Worm (Caenorhabditis elegans): ENCODE measurements around the gene sinh-1.

Gene sinh-1

DNA sequence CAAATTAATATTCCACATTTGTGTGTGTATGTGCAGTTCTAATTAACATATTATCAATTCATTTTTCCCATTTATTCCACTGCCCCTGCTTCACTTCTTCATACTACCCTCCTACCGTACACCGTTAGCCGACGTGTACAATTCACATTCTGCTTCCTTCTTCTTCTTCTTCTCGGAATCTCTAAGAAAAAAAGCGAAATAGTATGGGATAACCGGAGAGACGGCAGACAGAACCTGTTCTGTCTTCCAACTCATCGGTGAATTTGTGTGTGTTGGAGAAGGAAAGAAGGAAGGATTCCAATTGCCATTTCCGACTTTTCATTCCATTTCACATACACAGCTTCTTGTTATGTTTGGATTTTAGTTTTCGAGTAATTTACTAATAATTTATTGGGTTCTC is 9.4 kb downstream of the sinh-1 start:
- no peak for TF ChIP-seq zip-8 (tag; optimal IDR thresholded peaks at IDR 0.05)
- TF ChIP-seq elt-3 (tag; optimal IDR thresholded peaks at IDR 0.05): no peak
- no peak for TF ChIP-seq elt-1 (tag; optimal IDR thresholded peaks at IDR 0.05; ENCODE audit: borderline replicate concordance, insufficient read depth)
- no peak for TF ChIP-seq unc-62 (GFP tag; optimal IDR thresholded peaks at IDR 0.05)
- TF ChIP-seq ceh-39 (tag; optimal IDR thresholded peaks at IDR 0.05): no peak
- peak; percentile 24 for TF ChIP-seq lsy-2 (tag; optimal IDR thresholded peaks at IDR 0.05)
- no peak for TF ChIP-seq mep-1 (tag; optimal IDR thresholded peaks at IDR 0.05)
- TF ChIP-seq ham-2 (GFP tag; optimal IDR thresholded peaks at IDR 0.05): peak; percentile 61
- no peak for TF ChIP-seq flh-1 (GFP tag; optimal IDR thresholded peaks at IDR 0.05)
- TF ChIP-seq nhr-28 (tag; optimal IDR thresholded peaks at IDR 0.05): no peak
- TF ChIP-seq lin-13 (tag; optimal IDR thresholded peaks at IDR 0.05): no peak
- no peak for TF ChIP-seq tbx-8 (GFP tag; optimal IDR thresholded peaks at IDR 0.05)
- TF ChIP-seq pha-4 (tag; optimal IDR thresholded peaks at IDR 0.05): no peak

DNA sequence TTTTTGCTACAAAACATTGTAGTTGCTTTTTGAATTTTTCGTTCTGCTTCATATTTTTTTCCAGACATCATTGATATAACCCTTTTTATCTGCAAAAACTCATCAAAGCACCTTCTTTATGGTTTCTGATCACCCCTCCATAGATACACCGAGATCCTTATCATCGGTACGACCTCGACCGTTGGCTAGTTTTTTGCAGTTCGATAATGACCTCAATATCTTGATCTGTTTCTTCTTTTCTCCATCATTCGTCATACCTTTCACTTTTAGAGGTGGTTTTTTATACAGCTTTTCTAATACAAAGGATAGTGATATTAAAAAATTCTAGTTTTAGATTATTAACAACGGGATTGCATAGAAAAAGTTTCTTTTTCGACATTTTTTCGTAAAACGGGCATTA is 11.3 kb downstream of the sinh-1 start:
- TF ChIP-seq ham-2 (GFP tag; optimal IDR thresholded peaks at IDR 0.05) (peak; percentile 8), elt-1 (tag; optimal IDR thresholded peaks at IDR 0.05; ENCODE audit: borderline replicate concordance, insufficient read depth) (peak; percentile 93), zip-8 (tag; optimal IDR thresholded peaks at IDR 0.05) (no peak)

DNA sequence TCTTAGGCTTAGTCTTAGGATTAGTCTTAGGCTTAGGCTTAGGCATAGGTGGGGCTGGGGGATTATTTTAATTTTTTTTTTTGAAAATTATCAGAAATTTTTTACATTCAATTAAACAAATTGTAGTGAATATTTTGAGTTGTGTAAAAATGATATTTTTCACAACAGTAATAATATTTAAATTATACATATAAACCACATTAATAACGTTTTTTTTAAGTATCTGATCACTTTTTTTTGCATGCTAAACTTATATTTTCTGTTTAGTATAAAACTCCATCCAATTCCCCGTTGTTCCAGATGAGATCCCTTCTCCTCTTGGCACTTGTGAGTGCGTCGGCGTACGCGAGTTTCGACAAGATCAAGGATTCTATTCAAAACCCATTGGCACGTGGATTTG is 12.0 kb downstream of the sinh-1 start, which contains the start of gene txdc-12.1:
TSS of gene txdc-12.1 (plus strand) at position 301 of the 400 bp plus-strand sequence.
- TF ChIP-seq tbx-8 (GFP tag; optimal IDR thresholded peaks at IDR 0.05): no peak
- TF ChIP-seq hlh-1 (tag; optimal IDR thresholded peaks at IDR 0.05): no peak
- TF ChIP-seq elt-1 (tag; optimal IDR thresholded peaks at IDR 0.05; ENCODE audit: borderline replicate concordance, insufficient read depth): no peak
- TF ChIP-seq zip-8 (tag; optimal IDR thresholded peaks at IDR 0.05): no peak
- no peak for TF ChIP-seq ceh-83 (GFP tag; optimal IDR thresholded peaks at IDR 0.05)
- TF ChIP-seq nhr-28 (tag; optimal IDR thresholded peaks at IDR 0.05): no peak
- TF ChIP-seq drap-1 (GFP tag; optimal IDR thresholded peaks at IDR 0.05): no peak
- no peak for TF ChIP-seq pha-4 (tag; optimal IDR thresholded peaks at IDR 0.05)
- TF ChIP-seq nhr-237 (tag; optimal IDR thresholded peaks at IDR 0.05): no peak
- no peak for TF ChIP-seq sem-2 (GFP tag; optimal IDR thresholded peaks at IDR 0.05)
- no peak for TF ChIP-seq mls-2 (tag; optimal IDR thresholded peaks at IDR 0.05)
- TF ChIP-seq M03D4.4 (tag; optimal IDR thresholded peaks at IDR 0.05): no peak
- no peak for TF ChIP-seq bed-3 (GFP tag; optimal IDR thresholded peaks at IDR 0.05)
- TF ChIP-seq ham-2 (GFP tag; optimal IDR thresholded peaks at IDR 0.05): no peak
- TF ChIP-seq unc-120 (tag; optimal IDR thresholded peaks at IDR 0.05; ENCODE audit: poor library complexity, severe bottlenecking): no peak
- TF ChIP-seq nhr-2 (tag; optimal IDR thresholded peaks at IDR 0.05): no peak

DNA sequence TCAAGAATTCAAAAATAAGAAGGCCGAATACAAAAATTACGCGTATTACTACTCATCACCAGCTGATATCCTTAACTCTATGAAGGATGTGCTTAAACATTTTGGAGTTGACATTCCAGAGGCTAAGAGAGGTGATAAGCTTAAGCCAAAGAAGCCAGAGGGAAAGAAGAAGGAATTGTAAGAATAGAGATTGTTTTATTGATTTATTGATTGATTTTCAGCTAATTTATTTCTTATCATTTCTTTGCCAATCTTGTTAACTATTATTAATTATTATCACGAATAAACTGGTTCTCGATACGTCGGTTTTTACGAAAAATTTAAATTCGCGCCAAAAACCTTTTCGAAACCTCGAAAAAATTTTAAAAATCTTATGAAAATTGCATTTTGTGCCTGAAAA is 13.7 kb downstream of the sinh-1 start:
- TF ChIP-seq blmp-1 (tag; optimal IDR thresholded peaks at IDR 0.05): no peak
- TF ChIP-seq snpc-4 (tag; optimal IDR thresholded peaks at IDR 0.05): no peak
- TF ChIP-seq ztf-11 (tag; optimal IDR thresholded peaks at IDR 0.05): no peak
- no peak for TF ChIP-seq mab-5 (tag; optimal IDR thresholded peaks at IDR 0.05)
- TF ChIP-seq nhr-28 (tag; optimal IDR thresholded peaks at IDR 0.05): no peak
- no peak for TF ChIP-seq ceh-39 (tag; optimal IDR thresholded peaks at IDR 0.05)
- no peak for TF ChIP-seq nhr-76 (tag; optimal IDR thresholded peaks at IDR 0.05)
- TF ChIP-seq flh-1 (GFP tag; optimal IDR thresholded peaks at IDR 0.05): no peak
- no peak for TF ChIP-seq elt-3 (tag; optimal IDR thresholded peaks at IDR 0.05)
- TF ChIP-seq unc-62 (GFP tag; optimal IDR thresholded peaks at IDR 0.05): no peak
- TF ChIP-seq lsy-2 (tag; optimal IDR thresholded peaks at IDR 0.05): no peak
- TF ChIP-seq cnd-1 (tag; optimal IDR thresholded peaks at IDR 0.05): no peak
- TF ChIP-seq bed-3 (GFP tag; optimal IDR thresholded peaks at IDR 0.05): no peak

DNA sequence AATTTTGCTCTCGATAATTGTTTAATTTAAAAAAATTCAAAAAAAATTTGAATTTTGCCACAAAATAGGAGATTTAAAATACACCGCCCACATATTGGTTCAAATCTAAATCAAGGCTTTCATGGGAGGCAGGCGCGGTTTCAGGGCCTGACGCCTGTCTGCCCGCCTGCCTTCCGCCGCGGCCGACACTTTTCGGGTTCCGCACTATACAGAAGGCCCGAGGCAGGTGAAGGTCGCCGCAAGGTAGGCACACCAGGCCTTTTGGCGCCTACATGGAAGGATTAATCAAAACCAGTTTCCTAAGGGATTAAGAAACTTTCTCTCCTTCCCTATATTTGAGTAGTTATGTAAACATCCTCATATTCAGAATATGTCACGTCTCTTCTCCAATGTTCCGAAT is 14.4 kb downstream of the sinh-1 start, which contains the start of gene Y57A10A.24:
TSS of gene Y57A10A.24 (plus strand) at position 396 of the 400 bp plus-strand sequence.
- TF ChIP-seq sptf-1 (tag; optimal IDR thresholded peaks at IDR 0.05) (peak; percentile 17), flh-1 (GFP tag; optimal IDR thresholded peaks at IDR 0.05) (no peak)

DNA sequence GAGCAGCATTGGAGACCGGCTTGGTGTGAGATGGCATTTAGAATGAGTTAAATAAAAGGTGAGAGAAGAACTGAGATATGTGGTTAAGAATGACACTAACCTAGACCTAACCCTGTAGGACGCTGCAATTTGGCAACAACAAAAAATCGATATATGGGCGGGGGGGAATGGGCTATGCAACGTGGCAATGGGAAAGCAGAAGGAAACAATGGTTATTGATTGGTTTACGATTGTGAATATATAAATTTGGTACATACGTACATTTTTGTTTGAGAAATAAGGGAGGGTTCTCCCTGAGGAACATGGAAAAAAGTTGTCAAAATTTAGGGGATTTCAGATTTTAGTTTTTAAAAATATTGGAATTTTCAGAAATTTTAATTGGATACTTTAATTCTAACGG is 20.9 kb downstream of the sinh-1 start, which contains the start of gene tag-276:
TSS of gene tag-276 (minus strand) at position 101 of the 400 bp plus-strand sequence.
- TF ChIP-seq pha-4 (tag; optimal IDR thresholded peaks at IDR 0.05): no peak
- TF ChIP-seq ceh-83 (GFP tag; optimal IDR thresholded peaks at IDR 0.05): no peak
- no peak for TF ChIP-seq flh-1 (GFP tag; optimal IDR thresholded peaks at IDR 0.05)
- no peak for TF ChIP-seq nhr-237 (tag; optimal IDR thresholded peaks at IDR 0.05)
- TF ChIP-seq nhr-76 (tag; optimal IDR thresholded peaks at IDR 0.05): no peak
- no peak for TF ChIP-seq elt-3 (tag; optimal IDR thresholded peaks at IDR 0.05)
- TF ChIP-seq nhr-12 (tag; optimal IDR thresholded peaks at IDR 0.05): no peak
- no peak for TF ChIP-seq ceh-43 (GFP tag; optimal IDR thresholded peaks at IDR 0.05)
- no peak for TF ChIP-seq lin-32 (GFP tag; optimal IDR thresholded peaks at IDR 0.05)
- TF ChIP-seq M03D4.4 (tag; optimal IDR thresholded peaks at IDR 0.05): no peak
- TF ChIP-seq mls-2 (tag; optimal IDR thresholded peaks at IDR 0.05): no peak
- no peak for TF ChIP-seq zip-8 (tag; optimal IDR thresholded peaks at IDR 0.05)
- TF ChIP-seq elt-1 (tag; optimal IDR thresholded peaks at IDR 0.05; ENCODE audit: borderline replicate concordance, insufficient read depth): no peak
- TF ChIP-seq lin-13 (tag; optimal IDR thresholded peaks at IDR 0.05): no peak
- no peak for TF ChIP-seq snpc-4 (tag; optimal IDR thresholded peaks at IDR 0.05)
